Fruit fly (Drosophila melanogaster) whole organism, embryonic: Measurements from ENCODE around the gene schlank.
A peak's percentile ranks its signal among the peaks of the same experiment; 100 is the strongest.

Experiments used
- B-H2 ChIP-seq: fragments of 200-800 bp; sonication (Bioruptor generic); optimal IDR thresholded peaks from 2 replicates; lab custom pipeline; 2018; ENCODE audit warnings: missing biosample characterization, mild to moderate bottlenecking, missing genetic modification characterization
- BEAF-32 ChIP-seq: fragments of 200-800 bp; sonication (Bioruptor generic); optimal IDR thresholded peaks from 3 replicates; lab custom pipeline; 2017; ENCODE audit warnings: missing biosample characterization, missing genetic modification characterization, mild to moderate bottlenecking, moderate library complexity, missing genetic modification reagents
- Bdp1 ChIP-seq: fragments of 200-800 bp; sonication (Bioruptor generic); optimal IDR thresholded peaks from 3 replicates; lab custom pipeline; 2016; ENCODE audit warnings: missing biosample characterization, missing genetic modification characterization
- Bgb ChIP-seq: fragments of 200-800 bp; sonication (Bioruptor generic); IDR thresholded peaks from 2 replicates; pipeline ENCODE4 v1.3.6; 2022; ENCODE audit warnings: missing biosample characterization, missing genetic modification characterization; ENCODE audit not compliant: partially characterized antibody
- CG10147 ChIP-seq: fragments of 200-800 bp; sonication (Bioruptor generic); optimal IDR thresholded peaks from 2 replicates; lab custom pipeline; 2019; ENCODE audit warnings: missing biosample characterization, mild to moderate bottlenecking, missing genetic modification characterization, moderate library complexity
- CG10267 ChIP-seq: fragments of 200-800 bp; sonication (Bioruptor generic); optimal IDR thresholded peaks from 2 replicates; lab custom pipeline; 2018; ENCODE audit warnings: missing biosample characterization, mild to moderate bottlenecking, missing genetic modification characterization, moderate library complexity
- CG11696 ChIP-seq: fragments of 200-800 bp; sonication (Bioruptor generic); IDR thresholded peaks from 2 replicates; pipeline ENCODE4 v1.3.6; 2022; ENCODE audit warnings: missing biosample characterization, missing genetic modification characterization
- CG12236 ChIP-seq: fragments of 200-800 bp; sonication (Bioruptor generic); optimal IDR thresholded peaks from 2 replicates; lab custom pipeline; 2016; ENCODE audit warnings: missing biosample characterization, missing genetic modification characterization
- CG12659 ChIP-seq: fragments of 200-800 bp; sonication (Bioruptor generic); optimal IDR thresholded peaks from 3 replicates; lab custom pipeline; 2017; ENCODE audit warnings: mild to moderate bottlenecking, missing biosample characterization, missing genetic modification reagents, missing genetic modification characterization
- CG13287 ChIP-seq: fragments of 200-800 bp; sonication (Bioruptor generic); IDR thresholded peaks from 2 replicates; pipeline ENCODE4 v1.3.6; 2022; ENCODE audit warnings: missing biosample characterization, missing genetic modification characterization; ENCODE audit not compliant: partially characterized antibody
- CG14860 ChIP-seq: fragments of 200-800 bp; sonication (Bioruptor generic); IDR thresholded peaks from 3 replicates; pipeline ENCODE4 v1.3.6; 2022; ENCODE audit warnings: missing biosample characterization, missing genetic modification characterization; ENCODE audit not compliant: partially characterized antibody
- CG1603 ChIP-seq: fragments of 200-800 bp; sonication (Bioruptor generic); optimal IDR thresholded peaks from 2 replicates; lab custom pipeline; 2019; ENCODE audit warnings: missing biosample characterization, mild to moderate bottlenecking, missing genetic modification characterization, moderate library complexity
- CG2116 ChIP-seq: fragments of 200-800 bp; sonication (Bioruptor generic); optimal IDR thresholded peaks from 3 replicates; lab custom pipeline; 2018; ENCODE audit warnings: missing biosample characterization, mild to moderate bottlenecking, missing genetic modification characterization
- CG2678 ChIP-seq: fragments of 200-800 bp; sonication (Bioruptor generic); optimal IDR thresholded peaks from 3 replicates; lab custom pipeline; 2019; ENCODE audit warnings: missing biosample characterization, mild to moderate bottlenecking, missing genetic modification characterization, moderate library complexity
- CG2712 ChIP-seq: fragments of 200-800 bp; optimal IDR thresholded peaks from 3 replicates; lab custom pipeline; 2019; ENCODE audit warnings: missing biosample characterization, mild to moderate bottlenecking, missing genetic modification characterization, moderate library complexity
- CG34422 ChIP-seq: fragments of 200-800 bp; sonication (Bioruptor generic); IDR thresholded peaks from 3 replicates; pipeline ENCODE4 v1.3.6; 2022; ENCODE audit warnings: missing biosample characterization, missing genetic modification characterization
- CG3838 ChIP-seq: fragments of 200-800 bp; sonication (Bioruptor generic); optimal IDR thresholded peaks from 3 replicates; lab custom pipeline; 2016; ENCODE audit warnings: missing biosample characterization, missing genetic modification characterization
- CG3995 ChIP-seq: fragments of 200-800 bp; sonication (Bioruptor generic); optimal IDR thresholded peaks from 3 replicates; lab custom pipeline; 2016; ENCODE audit warnings: missing biosample characterization, missing genetic modification characterization
- CG4617 ChIP-seq: fragments of 200-800 bp; sonication (Bioruptor generic); optimal IDR thresholded peaks from 3 replicates; lab custom pipeline; 2016; ENCODE audit warnings: missing biosample characterization, missing genetic modification characterization, borderline replicate concordance
- CG8388 ChIP-seq: fragments of 200-800 bp; sonication (Bioruptor generic); optimal IDR thresholded peaks from 2 replicates; lab custom pipeline; 2019; ENCODE audit warnings: missing biosample characterization, mild to moderate bottlenecking, missing genetic modification characterization, moderate library complexity
- CG8765 ChIP-seq: fragments of 200-800 bp; sonication (Bioruptor generic); IDR thresholded peaks from 2 replicates; pipeline ENCODE4 v1.3.6; 2022; ENCODE audit warnings: missing biosample characterization, missing genetic modification characterization
- CG8924 ChIP-seq: fragments of 200-800 bp; optimal IDR thresholded peaks from 3 replicates; lab custom pipeline; 2019; ENCODE audit warnings: missing biosample characterization, mild to moderate bottlenecking, missing genetic modification characterization, moderate library complexity
- D19B ChIP-seq: fragments of 200-800 bp; sonication (Bioruptor generic); optimal IDR thresholded peaks from 2 replicates; lab custom pipeline; 2017; ENCODE audit warnings: missing biosample characterization, mild to moderate bottlenecking, missing genetic modification characterization
- Dad ChIP-seq: fragments of 200-800 bp; sonication (Bioruptor generic); optimal IDR thresholded peaks from 3 replicates; lab custom pipeline; 2016; ENCODE audit warnings: missing biosample characterization, missing genetic modification characterization
- HLH4C ChIP-seq: fragments of 200-800 bp; sonication (Bioruptor generic); IDR thresholded peaks from 3 replicates; pipeline ENCODE4 v1.3.6; 2022; ENCODE audit warnings: missing biosample characterization, missing genetic modification characterization; ENCODE audit not compliant: partially characterized antibody
- MBD-R2 ChIP-seq: fragments of 200-800 bp; sonication (Bioruptor generic); IDR thresholded peaks from 2 replicates; pipeline ENCODE4 v1.3.6; 2022; ENCODE audit warnings: missing biosample characterization, missing genetic modification characterization
- Med ChIP-seq: fragments of 200-800 bp; sonication (Bioruptor generic); peaks from one replicate; lab custom pipeline; 2016; ENCODE audit warnings: missing biosample characterization, missing genetic modification characterization, mild to moderate bottlenecking, inconsistent platforms, moderate library complexity
- Oli ChIP-seq: fragments of 200-800 bp; sonication (Bioruptor generic); optimal IDR thresholded peaks from 2 replicates; lab custom pipeline; 2018; ENCODE audit warnings: missing biosample characterization, mild to moderate bottlenecking, missing genetic modification characterization, moderate library complexity
- Opbp ChIP-seq: fragments of 200-800 bp; sonication (Bioruptor generic); IDR thresholded peaks from 3 replicates; pipeline ENCODE4 v1.3.6; 2022; ENCODE audit warnings: missing biosample characterization, missing genetic modification characterization; ENCODE audit not compliant: partially characterized antibody
- Sry-β ChIP-seq: fragments of 200-800 bp; sonication (Bioruptor generic); optimal IDR thresholded peaks from 2 replicates; lab custom pipeline; 2018; ENCODE audit warnings: missing biosample characterization, mild to moderate bottlenecking, missing genetic modification characterization, moderate library complexity
- YL-1 ChIP-seq: fragments of 200-800 bp; sonication (Bioruptor generic); optimal IDR thresholded peaks from 3 replicates; lab custom pipeline; 2017; ENCODE audit warnings: missing biosample characterization, mild to moderate bottlenecking, missing genetic modification characterization
- aop ChIP-seq: fragments of 200-800 bp; sonication (Bioruptor generic); IDR thresholded peaks from 2 replicates; pipeline ENCODE4 v1.3.6; 2022; ENCODE audit warnings: missing biosample characterization, missing genetic modification characterization
- bbx ChIP-seq: fragments of 200-800 bp; sonication (Bioruptor generic); IDR thresholded peaks from 2 replicates; pipeline ENCODE4 v1.3.6; 2022; ENCODE audit warnings: missing biosample characterization, missing genetic modification characterization; ENCODE audit not compliant: partially characterized antibody
- btn ChIP-seq: fragments of 200-800 bp; sonication (Bioruptor generic); optimal IDR thresholded peaks from 2 replicates; lab custom pipeline; 2016; ENCODE audit warnings: missing biosample characterization, missing genetic modification characterization
- danr ChIP-seq: fragments of 200-800 bp; sonication (Bioruptor generic); IDR thresholded peaks from 2 replicates; pipeline ENCODE4 v1.3.6; 2022; ENCODE audit warnings: missing biosample characterization, missing genetic modification characterization
- hb ChIP-seq: fragments of 200-800 bp; sonication (Bioruptor generic); IDR thresholded peaks from 3 replicates; pipeline ENCODE4 v1.3.6; 2022; ENCODE audit warnings: missing biosample characterization, missing genetic modification characterization; ENCODE audit not compliant: partially characterized antibody
- inv ChIP-seq: fragments of 200-800 bp; sonication (Bioruptor generic); IDR thresholded peaks from 2 replicates; pipeline ENCODE4 v1.3.6; 2022; ENCODE audit warnings: missing biosample characterization, missing genetic modification characterization; ENCODE audit not compliant: partially characterized antibody
- klu ChIP-seq: fragments of 200-800 bp; sonication (Bioruptor generic); IDR thresholded peaks from 2 replicates; pipeline ENCODE4 v1.3.6; 2022; ENCODE audit warnings: missing biosample characterization, missing genetic modification characterization
- knrl ChIP-seq: fragments of 200-800 bp; sonication (Bioruptor generic); IDR thresholded peaks from 3 replicates; pipeline ENCODE4 v1.3.6; 2022; ENCODE audit warnings: missing biosample characterization, missing genetic modification characterization; ENCODE audit not compliant: partially characterized antibody
- lov ChIP-seq, 2 experiments: fragments of 200-800 bp in 1 of 2; fragments of >200 bp in 1 of 2; sonication (Bioruptor generic) in 1 of 2; IDR thresholded peaks in 1 of 2; optimal IDR thresholded peaks in 1 of 2; 2 replicates in 1 of 2; 3 replicates in 1 of 2; pipeline versions ENCODE4 v1.3.6 to Lab custom; 2017 to 2022; ENCODE audit warnings: missing biosample characterization in 1 of 2, missing genetic modification characterization in 1 of 2
- nerfin-2 ChIP-seq: fragments of 200-800 bp; sonication (Bioruptor generic); IDR thresholded peaks from 2 replicates; pipeline ENCODE4 v1.3.6; 2022; ENCODE audit warnings: missing biosample characterization, missing genetic modification characterization; ENCODE audit not compliant: partially characterized antibody
- pzg ChIP-seq: fragments of 200-800 bp; sonication (Bioruptor generic); optimal IDR thresholded peaks from 3 replicates; lab custom pipeline; 2018; ENCODE audit warnings: missing biosample characterization, mild to moderate bottlenecking, missing genetic modification characterization, moderate library complexity
- row ChIP-seq: fragments of 200-800 bp; sonication (Bioruptor generic); IDR thresholded peaks from 3 replicates; pipeline ENCODE4 v1.3.6; 2022; ENCODE audit warnings: missing biosample characterization, missing genetic modification characterization
- sisA ChIP-seq: fragments of 200-800 bp; sonication (Bioruptor generic); IDR thresholded peaks from 2 replicates; pipeline ENCODE4 v1.3.6; 2022; ENCODE audit warnings: missing biosample characterization, missing genetic modification characterization
- sug ChIP-seq: fragments of 200-800 bp; optimal IDR thresholded peaks from 2 replicates; lab custom pipeline; 2019; ENCODE audit warnings: missing biosample characterization, mild to moderate bottlenecking, missing genetic modification characterization, moderate library complexity
- tna ChIP-seq: fragments of 200-800 bp; sonication (Bioruptor generic); IDR thresholded peaks from 2 replicates; pipeline ENCODE4 v1.3.6; 2022; ENCODE audit warnings: missing biosample characterization, missing genetic modification characterization; ENCODE audit not compliant: partially characterized antibody
- unc-4 ChIP-seq: fragments of 200-800 bp; sonication (Bioruptor generic); IDR thresholded peaks from 2 replicates; pipeline ENCODE4 v1.3.6; 2022; ENCODE audit warnings: missing biosample characterization, missing genetic modification characterization; ENCODE audit not compliant: partially characterized antibody
- vvl ChIP-seq: fragments of 200-800 bp; sonication (Bioruptor generic); IDR thresholded peaks from 2 replicates; pipeline ENCODE4 v1.3.6; 2022; ENCODE audit warnings: missing biosample characterization, missing genetic modification characterization

The schlank gene

dm6 chrX:6260900-6261299 is 6.1 kb downstream of the schlank start, which contains the start of gene Josd (continued):
- TF ChIP-seq Dad (GFP tag; lab: Kevin White, UChicago): no peak
- peak; percentile 84 for TF ChIP-seq unc-4 (GFP tag; lab: Robert Waterston, UW)
- TF ChIP-seq CG8924 (tag; lab: Kevin White, UChicago): no peak
- peak; percentile 83 for TF ChIP-seq bbx (GFP tag; lab: Robert Waterston, UW)
- no peak for TF ChIP-seq aop (GFP tag; lab: Robert Waterston, UW)
- TF ChIP-seq Oli (tag; lab: Kevin White, UChicago): no peak
- TF ChIP-seq CG11696 (GFP tag; lab: Robert Waterston, UW): no peak
- TF ChIP-seq sug (tag; lab: Kevin White, UChicago): peak; percentile 11
- peak; percentile 76 for TF ChIP-seq hb (GFP tag; lab: Robert Waterston, UW)
- TF ChIP-seq CG12659 (GFP tag; lab: Kevin White, UChicago): peak; percentile 33
- peak; percentile 8 for TF ChIP-seq CG2678 (tag; lab: Kevin White, UChicago)
- TF ChIP-seq Med (GFP tag; lab: Kevin White, UChicago): peak; percentile 80
- TF ChIP-seq knrl (GFP tag; lab: Robert Waterston, UW): peak; percentile 85
- peak; percentile 95 for TF ChIP-seq CG2116 (GFP tag; lab: Kevin White, UChicago)
- TF ChIP-seq CG13287 (GFP tag; lab: Robert Waterston, UW): peak; percentile 87
- TF ChIP-seq tna: peak; percentile 54
- TF ChIP-seq nerfin-2 (GFP tag; lab: Robert Waterston, UW): peak; percentile 66
- TF ChIP-seq CG12236 (GFP tag; lab: Kevin White, UChicago): no peak
- TF ChIP-seq vvl (GFP tag; lab: Robert Waterston, UW): 0 out of 2 replicates have a peak, but pooled peaks have one; percentile 8
- no peak for TF ChIP-seq klu (GFP tag; lab: Robert Waterston, UW)
- no peak for TF ChIP-seq lov (optimal IDR thresholded peaks at IDR 0.05; lab: Kevin White, UChicago)
- no peak for TF ChIP-seq lov (GFP tag; IDR thresholded peaks at IDR 0.05; lab: Robert Waterston, UW)
- TF ChIP-seq YL-1 (GFP tag; lab: Kevin White, UChicago): peak; percentile 19
- no peak for TF ChIP-seq CG3838 (GFP tag; lab: Kevin White, UChicago)
- TF ChIP-seq CG8388: no peak
- 0 out of 3 replicates have a peak, but pooled peaks have one; percentile 11 for TF ChIP-seq CG34422
- no peak for TF ChIP-seq D19B (GFP tag; lab: Kevin White, UChicago)
- peak; percentile 83 for TF ChIP-seq row
- TF ChIP-seq danr: no peak
- TF ChIP-seq Opbp (GFP tag; lab: Robert Waterston, UW): peak; percentile 85
- TF ChIP-seq Bgb (GFP tag; lab: Robert Waterston, UW): peak; percentile 86
- TF ChIP-seq CG10147 (GFP tag; lab: Kevin White, UChicago): peak; percentile 8
- TF ChIP-seq btn (GFP tag; lab: Kevin White, UChicago): no peak
- TF ChIP-seq CG10267: peak; percentile 6
- TF ChIP-seq CG2712 (tag; lab: Kevin White, UChicago): peak; percentile 2
- peak; percentile 71 for TF ChIP-seq MBD-R2
- TF ChIP-seq HLH4C (GFP tag; lab: Robert Waterston, UW): peak; percentile 74
- peak; percentile 36 for TF ChIP-seq CG1603 (tag; lab: Kevin White, UChicago)
- peak; percentile 69 for TF ChIP-seq CG14860
- peak; percentile 90 for TF ChIP-seq CG3995 (GFP tag; lab: Kevin White, UChicago)
- TF ChIP-seq BEAF-32: peak; percentile 85
- TF ChIP-seq inv (GFP tag; lab: Robert Waterston, UW): peak; percentile 76
- TF ChIP-seq sisA: no peak
- TF ChIP-seq Bdp1 (GFP tag; lab: Kevin White, UChicago): no peak
- peak; percentile 17 for TF ChIP-seq B-H2 (GFP tag; lab: Kevin White, UChicago)
- peak; percentile 26 for TF ChIP-seq CG4617 (GFP tag; lab: Kevin White, UChicago)
- no peak for TF ChIP-seq Sry-β (GFP tag; lab: Kevin White, UChicago)
- peak; percentile 51 for TF ChIP-seq pzg (GFP tag; lab: Kevin White, UChicago)
- no peak for TF ChIP-seq CG8765 (GFP tag; lab: Robert Waterston, UW)
